Fruit fly (Drosophila melanogaster) whole organism, embryonic: ENCODE results near the gene CG5235.

Source experiments
- ATbp ChIP-seq: fragments of 200-800 bp; sonication (Bioruptor generic); optimal IDR thresholded peaks from 2 replicates; lab custom pipeline; 2017; ENCODE audit warnings: missing biosample characterization, mild to moderate bottlenecking, missing genetic modification characterization, missing genetic modification reagents
- Ada2b ChIP-seq: fragments of 200-800 bp; sonication (Bioruptor generic); IDR thresholded peaks from 2 replicates; pipeline ENCODE4 v1.3.6; 2022; ENCODE audit warnings: missing biosample characterization, missing genetic modification characterization
- Awh ChIP-seq: fragments of 200-800 bp; sonication (Bioruptor generic); IDR thresholded peaks from 2 replicates; pipeline ENCODE4, ENCODE4 v1.3.6; 2022; ENCODE audit warnings: missing biosample characterization, missing genetic modification characterization
- CG11696 ChIP-seq: fragments of 200-800 bp; sonication (Bioruptor generic); IDR thresholded peaks from 2 replicates; pipeline ENCODE4 v1.3.6; 2022; ENCODE audit warnings: missing biosample characterization, missing genetic modification characterization
- CG13296 ChIP-seq: fragments of 200-800 bp; sonication (Bioruptor generic); optimal IDR thresholded peaks from 3 replicates; lab custom pipeline; 2018; ENCODE audit warnings: missing biosample characterization, mild to moderate bottlenecking, missing genetic modification characterization
- CG14441 ChIP-seq: fragments of 200-800 bp; sonication (Bioruptor generic); IDR thresholded peaks from 2 replicates; pipeline ENCODE4 v1.3.6; 2022; ENCODE audit warnings: missing biosample characterization, missing genetic modification characterization
- CG14667 ChIP-seq: fragments of 200-800 bp; sonication (Bioruptor generic); IDR thresholded peaks from 2 replicates; pipeline ENCODE4 v1.3.6; 2022; ENCODE audit warnings: missing biosample characterization, missing genetic modification characterization
- CG14710 ChIP-seq: fragments of 200-800 bp; sonication (Bioruptor generic); optimal IDR thresholded peaks from 3 replicates; lab custom pipeline; 2019; ENCODE audit warnings: missing biosample characterization, mild to moderate bottlenecking, missing genetic modification characterization, moderate library complexity
- CG15514 ChIP-seq: fragments of 200-800 bp; sonication (Bioruptor generic); optimal IDR thresholded peaks from 3 replicates; lab custom pipeline; 2017; ENCODE audit warnings: missing biosample characterization, missing genetic modification characterization, mild to moderate bottlenecking, moderate library complexity, missing genetic modification reagents
- CG16779 ChIP-seq: fragments of 200-800 bp; sonication (Bioruptor generic); IDR thresholded peaks from 2 replicates; pipeline ENCODE4 v1.3.6; 2022; ENCODE audit warnings: missing biosample characterization, missing genetic modification characterization
- CG3163 ChIP-seq: fragments of 200-800 bp; sonication (Bioruptor generic); optimal IDR thresholded peaks from 3 replicates; lab custom pipeline; 2016; ENCODE audit warnings: missing biosample characterization, missing genetic modification characterization
- CG32767 ChIP-seq: fragments of 200-800 bp; sonication (Bioruptor generic); IDR thresholded peaks from 2 replicates; pipeline ENCODE4 v1.3.6; 2022; ENCODE audit warnings: missing biosample characterization, missing genetic modification characterization
- CG4360 ChIP-seq: fragments of 200-800 bp; sonication (Bioruptor generic); IDR thresholded peaks from 2 replicates; pipeline ENCODE4 v1.3.6; 2022; ENCODE audit warnings: missing biosample characterization, missing genetic modification characterization
- CG4730 ChIP-seq: fragments of 200-800 bp; sonication (Bioruptor generic); IDR thresholded peaks from 2 replicates; pipeline ENCODE4 v1.3.6; 2022; ENCODE audit warnings: missing biosample characterization, missing genetic modification characterization
- CG6272 ChIP-seq: fragments of 200-800 bp; sonication (Bioruptor generic); IDR thresholded peaks from 2 replicates; pipeline ENCODE4 v1.3.6; 2022; ENCODE audit warnings: missing biosample characterization, missing genetic modification characterization
- CG6689 ChIP-seq: fragments of 200-800 bp; sonication (Bioruptor generic); IDR thresholded peaks from 2 replicates; pipeline ENCODE4 v1.3.6; 2022; ENCODE audit warnings: missing biosample characterization, missing genetic modification characterization
- CG7372 ChIP-seq: fragments of 200-800 bp; sonication (Bioruptor generic); IDR thresholded peaks from 2 replicates; pipeline ENCODE4 v1.3.6; 2022; ENCODE audit warnings: missing biosample characterization, missing genetic modification characterization
- CG7745 ChIP-seq: fragments of 200-800 bp; sonication (Bioruptor generic); optimal IDR thresholded peaks from 2 replicates; lab custom pipeline; 2018; ENCODE audit warnings: missing biosample characterization, mild to moderate bottlenecking, missing genetic modification characterization, moderate library complexity
- CG9437 ChIP-seq: fragments of 200-800 bp; sonication (Bioruptor generic); optimal IDR thresholded peaks from 2 replicates; lab custom pipeline; 2018; ENCODE audit warnings: missing biosample characterization, mild to moderate bottlenecking, missing genetic modification characterization
- CG9609 ChIP-seq: fragments of 200-800 bp; sonication (Bioruptor generic); optimal IDR thresholded peaks from 3 replicates; lab custom pipeline; 2016; ENCODE audit warnings: missing biosample characterization, missing genetic modification characterization
- Hr39 ChIP-seq: fragments of >200 bp; optimal IDR thresholded peaks from 2 replicates; lab custom pipeline; 2017
- Mes4 ChIP-seq: fragments of 200-800 bp; sonication (Bioruptor generic); optimal IDR thresholded peaks from 2 replicates; lab custom pipeline; 2016; ENCODE audit warnings: missing biosample characterization, missing genetic modification characterization
- NFAT ChIP-seq: fragments of 200-800 bp; sonication (Bioruptor generic); IDR thresholded peaks from 2 replicates; pipeline ENCODE4 v1.3.6; 2022; ENCODE audit warnings: missing biosample characterization, missing genetic modification characterization
- Neu2 ChIP-seq: fragments of 200-800 bp; sonication (Bioruptor generic); optimal IDR thresholded peaks from 3 replicates; lab custom pipeline; 2016; ENCODE audit warnings: missing biosample characterization, missing genetic modification characterization, borderline replicate concordance
- Nf-YA ChIP-seq: fragments of 200-800 bp; sonication (Bioruptor generic); IDR thresholded peaks from 2 replicates; pipeline ENCODE4 v1.3.6; 2022; ENCODE audit warnings: missing biosample characterization, missing genetic modification characterization
- Scr ChIP-seq: fragments of 200-800 bp; sonication (Bioruptor generic); IDR thresholded peaks from 2 replicates; pipeline ENCODE4 v1.3.6; 2022; ENCODE audit warnings: missing biosample characterization, missing genetic modification characterization; ENCODE audit not compliant: partially characterized antibody
- Taf1 ChIP-seq: fragments of 200-800 bp; sonication (Bioruptor generic); IDR thresholded peaks from 2 replicates; pipeline ENCODE4 v1.3.6; 2022; ENCODE audit warnings: missing biosample characterization, missing genetic modification characterization
- ato ChIP-seq: fragments of 200-800 bp; sonication (Bioruptor generic); IDR thresholded peaks from 2 replicates; pipeline ENCODE4 v1.3.6; 2022; ENCODE audit warnings: missing biosample characterization, missing genetic modification characterization; ENCODE audit not compliant: partially characterized antibody
- cg ChIP-seq: fragments of 200-800 bp; sonication (Bioruptor generic); optimal IDR thresholded peaks from 3 replicates; lab custom pipeline; 2019; ENCODE audit warnings: missing biosample characterization, mild to moderate bottlenecking, missing genetic modification characterization, moderate library complexity
- crp ChIP-seq, 2 experiments: fragments of 200-800 bp; sonication (Bioruptor generic); optimal IDR thresholded peaks; 2 replicates in 1 of 2; 3 replicates in 1 of 2; lab custom pipeline; 2017; ENCODE audit warnings: missing biosample characterization in 2 of 2, missing genetic modification characterization in 2 of 2, mild to moderate bottlenecking in 1 of 2, moderate library complexity in 1 of 2
- da ChIP-seq: fragments of 200-800 bp; sonication (Bioruptor generic); optimal IDR thresholded peaks from 2 replicates; lab custom pipeline; 2016; ENCODE audit warnings: missing biosample characterization, missing genetic modification characterization
- dmrt11E ChIP-seq: fragments of 200-800 bp; sonication (Bioruptor generic); optimal IDR thresholded peaks from 3 replicates; lab custom pipeline; 2018; ENCODE audit warnings: missing biosample characterization, mild to moderate bottlenecking, missing genetic modification characterization, moderate library complexity
- gce ChIP-seq: fragments of 200-800 bp; sonication (Bioruptor generic); IDR thresholded peaks from 3 replicates; pipeline ENCODE4 v1.3.6; 2022; ENCODE audit warnings: missing biosample characterization, missing genetic modification characterization
- hb ChIP-seq: fragments of 200-800 bp; sonication (Bioruptor generic); IDR thresholded peaks from 3 replicates; pipeline ENCODE4 v1.3.6; 2022; ENCODE audit warnings: missing biosample characterization, missing genetic modification characterization; ENCODE audit not compliant: partially characterized antibody
- lola ChIP-seq, 3 experiments: fragments of >200 bp in 2 of 3; fragments of 200-800 bp in 1 of 3; sonication (Bioruptor generic) in 1 of 3; optimal IDR thresholded peaks; 2 replicates each; lab custom pipeline; 2017 to 2019; ENCODE audit warnings: missing biosample characterization in 3 of 3, missing genetic modification characterization in 3 of 3, mild to moderate bottlenecking in 1 of 3, moderate library complexity in 1 of 3
- mam ChIP-seq: fragments of 200-800 bp; sonication (Bioruptor generic); optimal IDR thresholded peaks from 3 replicates; lab custom pipeline; 2016; ENCODE audit warnings: missing biosample characterization, missing genetic modification characterization
- peb ChIP-seq: fragments of 200-800 bp; sonication (Bioruptor generic); IDR thresholded peaks from 2 replicates; pipeline ENCODE4 v1.3.6; 2022; ENCODE audit warnings: missing biosample characterization, missing genetic modification characterization
- pros ChIP-seq: fragments of 200-800 bp; sonication (Bioruptor generic); optimal IDR thresholded peaks from 3 replicates; lab custom pipeline; 2019; ENCODE audit warnings: missing biosample characterization, mild to moderate bottlenecking, missing genetic modification characterization, moderate library complexity
- sens ChIP-seq: fragments of 200-800 bp; sonication (Bioruptor generic); peaks from one replicate; lab custom pipeline; 2016; ENCODE audit warnings: missing biosample characterization, missing genetic modification characterization
- seq ChIP-seq: fragments of 200-800 bp; sonication (Bioruptor generic); IDR thresholded peaks from 2 replicates; pipeline ENCODE4 v1.3.6; 2022; ENCODE audit warnings: missing biosample characterization, missing genetic modification characterization
- slou ChIP-seq: fragments of 200-800 bp; sonication (Bioruptor generic); optimal IDR thresholded peaks from 3 replicates; lab custom pipeline; 2016; ENCODE audit warnings: missing biosample characterization, missing genetic modification characterization
- yki ChIP-seq: fragments of >200 bp; optimal IDR thresholded peaks from 3 replicates; lab custom pipeline; 2018

CG5235 gene

DNA sequence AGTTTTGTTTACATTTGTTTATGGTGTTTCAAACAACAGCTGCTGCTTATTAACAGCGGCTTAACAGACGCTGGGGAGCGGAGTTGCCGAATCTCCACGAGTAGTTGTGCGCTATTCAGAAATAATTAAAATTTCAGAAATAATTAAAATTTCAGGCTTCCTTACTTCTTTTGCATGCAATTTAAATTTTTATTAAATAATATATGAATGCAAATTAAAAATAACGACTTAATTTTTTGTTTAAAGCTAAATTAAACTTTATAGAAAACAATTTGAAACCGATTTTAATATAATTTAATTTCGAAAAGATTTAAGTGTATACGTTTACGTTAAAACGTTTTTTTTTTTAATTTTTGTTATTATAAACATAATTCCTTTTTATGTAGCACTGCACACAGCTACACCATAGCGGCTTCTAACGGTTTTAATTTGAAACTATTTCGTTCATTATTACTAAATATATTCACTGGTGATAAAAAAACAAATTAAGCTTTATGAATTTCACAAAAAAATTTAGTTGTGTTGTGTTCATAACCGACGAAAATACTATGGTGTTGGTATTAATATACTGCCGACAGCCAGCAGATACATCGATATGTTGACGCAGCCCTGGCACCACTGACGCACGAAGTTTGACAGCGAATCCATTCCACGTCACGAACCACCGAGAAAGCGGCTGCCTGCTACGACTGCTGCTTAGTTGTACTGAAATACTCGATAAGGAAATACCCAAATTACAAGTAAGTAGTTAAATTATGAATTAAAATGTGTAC, 39.0 kb upstream of the CG5235 start, which contains the start of gene SsRbeta (continued):
- no peak for TF ChIP-seq Taf1 (GFP tag; lab: Robert Waterston, UW)
- TF ChIP-seq peb (GFP tag; lab: Robert Waterston, UW): peak; percentile 19; the same call in 1 of the 2 replicates
- TF ChIP-seq Nf-YA (GFP tag; lab: Robert Waterston, UW): 0 out of 2 replicates have a peak, but pooled peaks have one; percentile 11
- TF ChIP-seq lola (GFP tag; optimal IDR thresholded peaks at IDR 0.05; lab: Kevin White, UChicago): peak in 1 of 3 experiments; percentile 32
- peak; percentile 23 for TF ChIP-seq CG14667 (GFP tag; lab: Robert Waterston, UW)
- no peak for TF ChIP-seq mam (GFP tag; lab: Kevin White, UChicago)
- no peak for TF ChIP-seq cg (GFP tag; lab: Kevin White, UChicago)
- TF ChIP-seq CG9437 (GFP tag; lab: Kevin White, UChicago): no peak
- peak; percentile 38 for TF ChIP-seq dmrt11E (tag; lab: Kevin White, UChicago)
- peak in 1 of 2 experiments; percentile 49 for TF ChIP-seq crp (GFP tag; optimal IDR thresholded peaks at IDR 0.05; lab: Kevin White, UChicago)
- TF ChIP-seq CG16779: peak; percentile 46; the same call in 1 of the 2 replicates
- peak; percentile 50; the same call in 1 of the 2 replicates for TF ChIP-seq ato (GFP tag; lab: Robert Waterston, UW)
- TF ChIP-seq da (GFP tag; lab: Kevin White, UChicago): no peak
- peak; percentile 45 for TF ChIP-seq sens (GFP tag; lab: Kevin White, UChicago)
- peak; percentile 58 for TF ChIP-seq CG7372
- no peak for TF ChIP-seq Neu2 (GFP tag; lab: Kevin White, UChicago)
- peak; percentile 40 for TF ChIP-seq CG14710 (tag; lab: Kevin White, UChicago)
- no peak for TF ChIP-seq seq (GFP tag; lab: Robert Waterston, UW)
- TF ChIP-seq CG4360 (GFP tag; lab: Robert Waterston, UW): no peak
- TF ChIP-seq pros (GFP tag; lab: Kevin White, UChicago): no peak
- no peak for TF ChIP-seq CG13296 (GFP tag; lab: Kevin White, UChicago)
- no peak for TF ChIP-seq CG7745 (tag; lab: Kevin White, UChicago)
- peak; percentile 76 for TF ChIP-seq Awh (GFP tag; lab: Robert Waterston, UW)
- no peak; the same call in 2 of the 3 replicates for TF ChIP-seq gce
- TF ChIP-seq CG9609 (GFP tag; lab: Kevin White, UChicago): peak; percentile 23
- peak; percentile 38; the same call in 1 of the 2 replicates for TF ChIP-seq Ada2b (GFP tag; lab: Robert Waterston, UW)
- TF ChIP-seq Scr (GFP tag; lab: Robert Waterston, UW): peak; percentile 72
- no peak for TF ChIP-seq CG6272 (GFP tag; lab: Robert Waterston, UW)
- no peak for TF ChIP-seq Hr39 (lab: Kevin White, UChicago)
- TF ChIP-seq CG11696 (GFP tag; lab: Robert Waterston, UW): peak; percentile 56
- TF ChIP-seq CG6689 (GFP tag; lab: Robert Waterston, UW): peak; percentile 43
- TF ChIP-seq CG15514 (GFP tag; lab: Kevin White, UChicago): peak; percentile 79
- TF ChIP-seq ATbp (GFP tag; lab: Kevin White, UChicago): no peak
- no peak; the same call in 1 of the 2 replicates for TF ChIP-seq CG32767 (GFP tag; lab: Robert Waterston, UW)
- no peak for TF ChIP-seq Mes4 (GFP tag; lab: Kevin White, UChicago)
- TF ChIP-seq CG3163 (GFP tag; lab: Kevin White, UChicago): no peak
- TF ChIP-seq NFAT (GFP tag; lab: Robert Waterston, UW): peak; percentile 81
- peak; percentile 43 for TF ChIP-seq CG14441 (GFP tag; lab: Robert Waterston, UW)
- TF ChIP-seq slou (GFP tag; lab: Kevin White, UChicago): no peak
- TF ChIP-seq hb (GFP tag; lab: Robert Waterston, UW): peak; percentile 61; the same call in 1 of the 3 replicates
- TF ChIP-seq yki (lab: Kevin White, UChicago): no peak
- TF ChIP-seq CG4730 (GFP tag; lab: Robert Waterston, UW): peak; percentile 37
